Worm (Caenorhabditis elegans) whole organism, mixed stage, embryonic: Measurements from ENCODE around the gene F26C11.4.
A peak's percentile ranks its signal among the peaks of the same experiment; 100 is the strongest.

Experiments used
- M03D4.4 ChIP-seq: sonication (generic microtip); optimal IDR thresholded peaks from 2 replicates; lab custom pipeline; 2017; ENCODE audit warnings: mild to moderate bottlenecking, missing genetic modification characterization, missing compliant biosample characterization
- blmp-1 ChIP-seq: fragments of 150-350 bp; optimal IDR thresholded peaks from 2 replicates; lab custom pipeline; 2014; ENCODE audit warnings: missing biosample characterization, missing genetic modification characterization
- ceh-39 ChIP-seq: fragments of 150-350 bp; optimal IDR thresholded peaks from 2 replicates; lab custom pipeline; 2014; ENCODE audit warnings: missing biosample characterization, missing genetic modification characterization
- ceh-43 ChIP-seq: fragments of 200-800 bp; sonication (Bioruptor generic); optimal IDR thresholded peaks from 2 replicates; lab custom pipeline; 2018; ENCODE audit warnings: mild to moderate bottlenecking, missing genetic modification characterization, moderate library complexity, missing compliant biosample characterization
- ces-1 ChIP-seq: fragments of 150-350 bp; optimal IDR thresholded peaks from 2 replicates; lab custom pipeline; 2014; ENCODE audit warnings: missing biosample characterization, missing genetic modification reagents, missing genetic modification characterization
- cnd-1 ChIP-seq: fragments of 200-800 bp; sonication (Bioruptor generic); optimal IDR thresholded peaks from 2 replicates; lab custom pipeline; 2018; ENCODE audit warnings: mild to moderate bottlenecking, missing genetic modification characterization, missing compliant biosample characterization
- elt-1 ChIP-seq: sonication (generic microtip); optimal IDR thresholded peaks from 2 replicates; lab custom pipeline; 2017; ENCODE audit warnings: missing genetic modification characterization, mild to moderate bottlenecking, missing compliant biosample characterization, antibody characterized with exemption, moderate library complexity, borderline replicate concordance; ENCODE audit not compliant: insufficient read depth
- elt-3 ChIP-seq: fragments of 150-350 bp; optimal IDR thresholded peaks from 2 replicates; lab custom pipeline; 2014; ENCODE audit warnings: missing biosample characterization, missing genetic modification characterization
- flh-1 ChIP-seq: fragments of 200-800 bp; sonication (Bioruptor generic); optimal IDR thresholded peaks from 2 replicates; lab custom pipeline; 2018; ENCODE audit warnings: mild to moderate bottlenecking, missing genetic modification characterization, moderate library complexity, missing compliant biosample characterization
- ham-2 ChIP-seq: fragments of 200-800 bp; sonication (Bioruptor generic); optimal IDR thresholded peaks from 2 replicates; lab custom pipeline; 2018; ENCODE audit warnings: mild to moderate bottlenecking, missing genetic modification characterization, missing compliant biosample characterization
- hlh-1 ChIP-seq: fragments of 150-350 bp; optimal IDR thresholded peaks from 2 replicates; lab custom pipeline; 2014; ENCODE audit warnings: missing biosample characterization, missing genetic modification reagents, missing genetic modification characterization
- lin-13 ChIP-seq: fragments of 150-350 bp; optimal IDR thresholded peaks from 2 replicates; lab custom pipeline; 2014; ENCODE audit warnings: missing biosample characterization, missing genetic modification characterization
- mab-5 ChIP-seq: fragments of 150-350 bp; optimal IDR thresholded peaks from 2 replicates; lab custom pipeline; 2014; ENCODE audit warnings: missing biosample characterization, missing genetic modification characterization
- mep-1 ChIP-seq: fragments of 150-350 bp; optimal IDR thresholded peaks from 2 replicates; lab custom pipeline; 2017; ENCODE audit warnings: missing biosample characterization, missing genetic modification reagents, missing genetic modification characterization, inconsistent platforms
- mls-2 ChIP-seq: sonication (generic microtip); optimal IDR thresholded peaks from 2 replicates; lab custom pipeline; 2016; ENCODE audit warnings: mild to moderate bottlenecking, missing genetic modification characterization, moderate library complexity, missing compliant biosample characterization
- nhr-12 ChIP-seq: fragments of 150-350 bp; optimal IDR thresholded peaks from 2 replicates; lab custom pipeline; 2014; ENCODE audit warnings: missing biosample characterization, missing genetic modification characterization
- nhr-2 ChIP-seq: fragments of 150-350 bp; optimal IDR thresholded peaks from 2 replicates; lab custom pipeline; 2014; ENCODE audit warnings: missing biosample characterization, missing genetic modification characterization
- nhr-237 ChIP-seq: fragments of 150-350 bp; optimal IDR thresholded peaks from 2 replicates; lab custom pipeline; 2014; ENCODE audit warnings: missing biosample characterization, missing genetic modification characterization
- nhr-28 ChIP-seq: fragments of 150-350 bp; optimal IDR thresholded peaks from 2 replicates; lab custom pipeline; 2014; ENCODE audit warnings: missing biosample characterization, missing genetic modification characterization
- pha-4 ChIP-seq: fragments of 150-350 bp; optimal IDR thresholded peaks from 2 replicates; lab custom pipeline; 2018; ENCODE audit warnings: missing biosample characterization, missing genetic modification reagents, missing genetic modification characterization
- sem-2 ChIP-seq: fragments of 200-800 bp; sonication (Bioruptor generic); optimal IDR thresholded peaks from 2 replicates; lab custom pipeline; 2018; ENCODE audit warnings: mild to moderate bottlenecking, missing genetic modification characterization, missing compliant biosample characterization
- sptf-1 ChIP-seq: sonication (generic microtip); optimal IDR thresholded peaks from 2 replicates; lab custom pipeline; 2017; ENCODE audit warnings: mild to moderate bottlenecking, missing genetic modification characterization, moderate library complexity, missing compliant biosample characterization
- tbx-8 ChIP-seq: fragments of 200-800 bp; sonication (Bioruptor generic); optimal IDR thresholded peaks from 2 replicates; lab custom pipeline; 2018; ENCODE audit warnings: mild to moderate bottlenecking, missing genetic modification characterization, moderate library complexity, missing compliant biosample characterization
- unc-120 ChIP-seq: sonication (generic microtip); optimal IDR thresholded peaks from 2 replicates; lab custom pipeline; 2017; ENCODE audit warnings: missing genetic modification characterization, missing compliant biosample characterization; ENCODE audit not compliant: poor library complexity, severe bottlenecking
- unc-39 ChIP-seq: fragments of 150-350 bp; optimal IDR thresholded peaks from 2 replicates; lab custom pipeline; 2014; ENCODE audit warnings: missing biosample characterization, missing genetic modification characterization
- unc-62 ChIP-seq: fragments of 150-350 bp; optimal IDR thresholded peaks from 2 replicates; lab custom pipeline; 2014; ENCODE audit warnings: missing biosample characterization, missing genetic modification reagents, missing genetic modification characterization
- zip-8 ChIP-seq: fragments of 150-350 bp; optimal IDR thresholded peaks from 2 replicates; lab custom pipeline; 2014; ENCODE audit warnings: missing biosample characterization, missing genetic modification characterization
- ztf-11 ChIP-seq: fragments of 150-350 bp; optimal IDR thresholded peaks from 2 replicates; lab custom pipeline; 2014; ENCODE audit warnings: missing biosample characterization, missing genetic modification characterization

The F26C11.4 gene

ce11 chrII:9916177-9916576 is at the start of gene F26C11.4:
Gene F26C11.4, minus strand, starts transcription at chrII:9916277.
- TF ChIP-seq flh-1 (GFP tag; lab: Kevin White, UChicago) = no peak
- TF ChIP-seq M03D4.4 (tag; lab: Kevin White, UChicago) = no peak
- TF ChIP-seq, all 35 proteins: peak for 0

DNA sequence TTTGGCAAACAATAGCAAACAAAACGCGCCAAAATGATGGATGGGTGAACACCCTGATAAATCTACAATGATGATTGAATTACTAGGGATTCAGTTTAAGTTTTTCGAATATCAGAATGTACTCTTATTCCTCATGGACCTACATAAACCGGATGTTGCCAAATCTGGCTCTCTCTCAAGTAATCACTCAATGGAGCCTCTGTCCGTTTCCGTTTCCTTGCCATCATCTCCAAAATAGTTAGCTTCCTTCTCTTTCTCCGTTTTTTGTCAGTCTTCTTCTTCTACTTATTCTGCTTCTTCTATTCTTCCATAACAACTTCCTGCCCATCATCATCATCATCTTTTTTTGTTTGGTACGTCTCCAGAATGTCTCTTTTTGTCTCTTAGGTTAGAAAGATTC is 49.2 kb upstream of the F26C11.4 start:
- no peak for TF ChIP-seq flh-1 (GFP tag; lab: Kevin White, UChicago)
- TF ChIP-seq elt-3 = no peak
- no peak for TF ChIP-seq unc-120 (tag; lab: Kevin White, UChicago)
- no peak for TF ChIP-seq unc-39
- no peak for TF ChIP-seq elt-1 (tag; lab: Kevin White, UChicago)
- TF ChIP-seq zip-8 (tag; lab: Kevin White, UChicago) = no peak
- TF ChIP-seq ceh-39 = no peak
- no peak for TF ChIP-seq M03D4.4 (tag; lab: Kevin White, UChicago)

DNA sequence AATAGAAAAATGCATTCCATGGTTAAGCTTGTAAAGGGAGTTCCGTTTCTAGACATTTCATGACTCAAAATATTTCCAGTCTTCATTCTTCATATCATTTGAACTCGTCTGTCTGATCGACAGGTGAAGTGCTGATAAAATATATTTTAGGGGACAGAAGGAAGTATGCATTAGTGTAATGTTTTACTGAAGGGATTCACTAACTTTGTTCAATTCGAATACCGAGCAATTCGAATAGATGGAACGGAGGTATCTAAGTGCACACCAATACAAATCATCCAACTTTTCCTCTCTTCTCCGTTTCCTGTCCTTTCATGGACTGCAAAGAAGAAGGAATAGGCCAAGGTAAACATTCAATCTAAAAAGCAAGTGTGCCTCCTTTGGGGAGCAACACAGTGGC is 47.7 kb upstream of the F26C11.4 start:
- no peak for TF ChIP-seq nhr-28 (tag; lab: Kevin White, UChicago)
- TF ChIP-seq mep-1 (tag; lab: Kevin White, UChicago) = no peak
- TF ChIP-seq hlh-1 (tag; lab: Kevin White, UChicago) = no peak
- no peak for TF ChIP-seq elt-3
- no peak for TF ChIP-seq ces-1
- TF ChIP-seq elt-1 (tag; lab: Kevin White, UChicago) = no peak
- TF ChIP-seq ham-2 = no peak
- TF ChIP-seq cnd-1 = no peak
- TF ChIP-seq nhr-12 (tag; lab: Kevin White, UChicago) = no peak

ce11 chrII:9960127-9960526 is 44.0 kb upstream of the F26C11.4 start:
- TF ChIP-seq nhr-237 (tag; lab: Kevin White, UChicago) (no peak), ceh-39 (no peak), sptf-1 (tag; lab: Kevin White, UChicago) (no peak), cnd-1 (no peak), nhr-28 (tag; lab: Kevin White, UChicago) (no peak)

- no peak for TF ChIP-seq M03D4.4 (tag; lab: Kevin White, UChicago)
- TF ChIP-seq ces-1 = peak; percentile 51
Measured at ce11 chrII:9956116-9956515, 40.0 kb upstream of the F26C11.4 start.

ce11 chrII:9954885-9955284 is 38.8 kb upstream of the F26C11.4 start, which contains the start of gene egl-43:
Gene egl-43, plus strand, starts transcription at chrII:9955185.
- TF ChIP-seq lin-13 (tag; lab: Kevin White, UChicago) (no peak), elt-3 (no peak), flh-1 (GFP tag; lab: Kevin White, UChicago) (no peak), ham-2 (no peak), nhr-2 (tag; lab: Kevin White, UChicago) (no peak), nhr-12 (tag; lab: Kevin White, UChicago) (no peak), mep-1 (tag; lab: Kevin White, UChicago) (no peak)

DNA sequence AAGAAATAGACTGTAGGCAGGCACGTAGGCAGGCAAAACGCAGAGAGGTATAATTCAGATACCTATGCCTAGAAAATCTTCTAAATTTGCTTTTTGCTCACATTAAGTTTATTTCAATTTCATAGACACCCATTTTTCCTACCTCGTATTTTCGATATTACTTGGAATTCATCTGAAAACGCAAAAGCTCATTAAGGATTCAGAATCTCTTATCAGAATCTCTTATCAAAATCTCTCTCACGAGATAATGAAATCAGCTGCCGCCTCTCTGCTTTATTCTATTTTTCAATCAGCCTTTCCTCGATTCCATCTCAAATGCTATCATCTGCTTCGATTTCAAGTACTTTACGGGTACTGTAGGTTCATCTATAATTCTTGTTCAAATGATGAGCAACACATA is 35.8 kb upstream of the F26C11.4 start:
- no peak for TF ChIP-seq ceh-43 (GFP tag; lab: Kevin White, UChicago)
- no peak for TF ChIP-seq sem-2 (GFP tag; lab: Kevin White, UChicago)
- no peak for TF ChIP-seq mls-2
- no peak for TF ChIP-seq flh-1 (GFP tag; lab: Kevin White, UChicago)
- no peak for TF ChIP-seq hlh-1 (tag; lab: Kevin White, UChicago)
- no peak for TF ChIP-seq M03D4.4 (tag; lab: Kevin White, UChicago)
- no peak for TF ChIP-seq nhr-12 (tag; lab: Kevin White, UChicago)
- TF ChIP-seq zip-8 (tag; lab: Kevin White, UChicago) = no peak
- no peak for TF ChIP-seq ztf-11 (tag; lab: Kevin White, UChicago)

DNA sequence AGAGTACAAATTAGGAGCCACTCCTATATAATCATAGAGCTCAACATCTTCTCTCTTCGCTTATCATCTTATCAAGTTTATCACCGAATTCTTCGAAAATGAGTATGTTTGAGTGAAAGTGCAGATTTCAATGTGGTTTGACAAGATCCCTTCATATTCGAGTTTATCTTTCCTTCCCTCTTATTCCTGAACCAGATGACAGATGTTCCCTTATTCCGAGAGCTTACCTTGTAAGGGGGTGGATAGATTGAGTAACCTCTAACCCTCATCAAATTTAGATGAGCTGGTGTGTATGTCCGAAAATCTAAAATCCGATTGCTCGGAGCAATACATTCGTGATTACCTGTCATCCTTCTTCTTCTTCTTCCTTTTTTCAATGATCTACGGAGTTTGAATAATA is 32.6 kb upstream of the F26C11.4 start:
- TF ChIP-seq blmp-1 (tag; lab: Kevin White, UChicago) = no peak
- no peak for TF ChIP-seq pha-4
- TF ChIP-seq nhr-2 (tag; lab: Kevin White, UChicago) = no peak
- TF ChIP-seq nhr-28 (tag; lab: Kevin White, UChicago) = no peak
- TF ChIP-seq elt-1 (tag; lab: Kevin White, UChicago) = no peak
- TF ChIP-seq unc-62 (GFP tag; lab: Kevin White, UChicago) = no peak
- TF ChIP-seq sem-2 (GFP tag; lab: Kevin White, UChicago) = no peak
- TF ChIP-seq mls-2 = no peak
- TF ChIP-seq ham-2 = no peak
- TF ChIP-seq tbx-8 = no peak
- no peak for TF ChIP-seq mab-5 (tag; lab: Kevin White, UChicago)
- no peak for TF ChIP-seq ztf-11 (tag; lab: Kevin White, UChicago)
- no peak for TF ChIP-seq hlh-1 (tag; lab: Kevin White, UChicago)
- TF ChIP-seq mep-1 (tag; lab: Kevin White, UChicago) = no peak
- TF ChIP-seq flh-1 (GFP tag; lab: Kevin White, UChicago) = no peak
- no peak for TF ChIP-seq sptf-1 (tag; lab: Kevin White, UChicago)
